Worm (Caenorhabditis elegans) whole organism, mixed stage, embryonic: ENCODE data around the gene pqn-31.

ENCODE experiments used
- bed-3 ChIP-seq: fragments of 200-800 bp; sonication (Bioruptor generic); optimal IDR thresholded peaks from 3 replicates; lab custom pipeline; 2018; ENCODE audit warnings: mild to moderate bottlenecking, missing genetic modification characterization, moderate library complexity, missing compliant biosample characterization
- cnd-1 ChIP-seq: fragments of 200-800 bp; sonication (Bioruptor generic); optimal IDR thresholded peaks from 2 replicates; lab custom pipeline; 2018; ENCODE audit warnings: mild to moderate bottlenecking, missing genetic modification characterization, missing compliant biosample characterization
- drap-1 ChIP-seq: fragments of 200-800 bp; sonication (Bioruptor generic); optimal IDR thresholded peaks from 3 replicates; lab custom pipeline; 2018; ENCODE audit warnings: mild to moderate bottlenecking, missing genetic modification characterization, missing compliant biosample characterization
- mls-2 ChIP-seq: sonication (generic microtip); optimal IDR thresholded peaks from 2 replicates; lab custom pipeline; 2016; ENCODE audit warnings: mild to moderate bottlenecking, missing genetic modification characterization, moderate library complexity, missing compliant biosample characterization
- nhr-237 ChIP-seq: fragments of 150-350 bp; optimal IDR thresholded peaks from 2 replicates; lab custom pipeline; 2014; ENCODE audit warnings: missing biosample characterization, missing genetic modification characterization
- unc-39 ChIP-seq: fragments of 150-350 bp; optimal IDR thresholded peaks from 2 replicates; lab custom pipeline; 2014; ENCODE audit warnings: missing biosample characterization, missing genetic modification characterization
- unc-62 ChIP-seq: fragments of 150-350 bp; optimal IDR thresholded peaks from 2 replicates; lab custom pipeline; 2014; ENCODE audit warnings: missing biosample characterization, missing genetic modification reagents, missing genetic modification characterization

DNA sequence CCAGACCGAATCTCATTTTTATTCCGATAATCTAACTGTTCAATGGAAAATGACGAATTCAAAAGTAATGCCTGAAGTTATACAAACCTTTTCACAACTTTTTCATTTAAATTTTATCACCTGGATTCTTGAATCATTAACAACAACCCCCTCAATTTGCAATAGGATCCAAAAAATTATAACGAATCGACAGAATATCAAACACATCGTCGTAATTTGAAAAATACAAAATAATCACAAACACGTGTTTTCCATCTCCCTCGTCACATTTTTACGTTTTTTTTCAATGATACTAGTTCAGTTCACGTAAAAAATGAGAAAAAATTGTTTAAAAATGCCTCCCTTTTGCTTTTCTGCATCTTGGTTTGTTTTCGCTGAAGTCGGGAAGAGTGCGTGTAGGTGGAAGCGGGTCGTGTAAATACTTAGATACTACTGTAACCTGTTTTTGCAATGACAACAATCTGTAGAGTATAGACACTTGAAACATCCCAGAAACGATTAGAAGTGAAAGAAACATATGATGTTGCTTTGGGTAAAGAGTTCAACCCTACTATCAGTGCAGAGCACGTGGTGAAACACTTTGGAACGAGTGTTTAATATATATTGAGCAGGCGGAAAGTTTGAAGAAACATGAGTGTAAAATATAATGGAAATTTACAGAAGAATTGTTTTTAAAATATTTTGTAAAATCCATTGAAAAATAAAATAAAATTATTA lies 35.9 kb upstream of the pqn-31 start, which contains the start of gene oac-50:
- TF ChIP-seq drap-1 (GFP tag; lab: Kevin White, UChicago): no peak
- no peak for TF ChIP-seq unc-62 (GFP tag; lab: Kevin White, UChicago)
- TF ChIP-seq cnd-1 (tag; lab: Kevin White, UChicago): no peak
- no peak for TF ChIP-seq nhr-237 (tag; lab: Kevin White, UChicago)
- TF ChIP-seq mls-2 (tag; lab: Kevin White, UChicago): no peak
- TF ChIP-seq bed-3 (GFP tag; lab: Kevin White, UChicago): no peak
- TF ChIP-seq unc-39 (tag; lab: Kevin White, UChicago): no peak
